Fruit fly (Drosophila melanogaster) whole organism: ENCODE data around the gene rdo.

Source experiments
- CG8478 ChIP-seq: fragments of >200 bp; optimal IDR thresholded peaks from 2 replicates; lab custom pipeline; 2018; ENCODE audit warnings: inconsistent platforms
- Dll ChIP-seq: fragments of >200 bp; optimal IDR thresholded peaks from 2 replicates; lab custom pipeline; 2017
- EcR ChIP-seq, 2 experiments: fragments of >200 bp; optimal IDR thresholded peaks; 2 replicates each; lab custom pipeline; 2017; ENCODE audit warnings: missing biosample characterization in 2 of 2, missing genetic modification characterization in 2 of 2, missing genetic modification reagents in 2 of 2
- pan ChIP-seq: fragments of >200 bp; optimal IDR thresholded peaks from 2 replicates; lab custom pipeline; 2017
- psq ChIP-seq: fragments of >200 bp; optimal IDR thresholded peaks from 2 replicates; lab custom pipeline; 2017
- usp ChIP-seq: fragments of >200 bp; optimal IDR thresholded peaks from 2 replicates; lab custom pipeline; 2017; ENCODE audit warnings: missing biosample characterization, missing genetic modification characterization, mixed read lengths

rdo gene

dm6 chr2L:18006327-18006726 lies 5.9 kb upstream of the rdo start, which contains the start of gene CG5693:
TSS of gene CG5693 (plus strand) at chr2L:18006627.
- TF ChIP-seq pan (lab: Kevin White, UChicago) (no peak), CG8478 (lab: Kevin White, UChicago) (no peak), psq (lab: Kevin White, UChicago) (no peak), Dll (no peak), usp (GFP tag; lab: Kevin White, UChicago) (no peak), EcR (GFP tag; optimal IDR thresholded peaks at IDR 0.05; lab: Kevin White, UChicago) (no peak)

- TF ChIP-seq Dll (no peak), CG8478 (lab: Kevin White, UChicago) (no peak), EcR (GFP tag; optimal IDR thresholded peaks at IDR 0.05; lab: Kevin White, UChicago) (no peak)
Measured at dm6 chr2L:18007060-18007459, 5.1 kb upstream of the rdo start, which contains the start of gene CG42659. TSS of gene CG42659 (plus strand) at chr2L:18007360.

DNA sequence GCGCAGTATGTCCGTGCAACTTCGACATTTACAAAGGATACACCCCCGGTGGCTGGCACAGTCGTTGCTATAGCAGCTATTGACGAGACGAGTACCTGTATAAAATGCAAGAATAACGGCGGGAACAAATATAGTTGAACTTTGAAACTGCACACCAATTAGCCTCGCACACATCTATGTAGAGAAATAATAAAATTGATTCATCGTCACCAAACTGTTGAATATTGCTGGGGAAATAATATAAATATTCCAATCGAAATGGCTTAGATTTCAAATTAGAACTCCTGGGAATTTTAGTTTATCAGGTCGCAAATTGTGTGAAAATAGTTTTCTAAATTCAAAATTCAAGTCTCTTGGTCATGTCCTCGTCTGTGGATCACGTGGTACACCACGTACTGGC lies 4.5 kb upstream of the rdo start, which contains the start of the genes CG42634 and CG42635:
CG42634 (plus strand) TSS at position 301 of the 400 bp plus-strand sequence.
CG42635 (plus strand) TSS at position 301 of the 400 bp plus-strand sequence.
- no peak for TF ChIP-seq usp (GFP tag; lab: Kevin White, UChicago)
- TF ChIP-seq EcR (GFP tag; optimal IDR thresholded peaks at IDR 0.05; lab: Kevin White, UChicago) = no peak
- TF ChIP-seq Dll = no peak

dm6 chr2L:18008653-18009052 lies 3.5 kb upstream of the rdo start, which contains the start of gene CG31740:
TSS of gene CG31740 (plus strand) at chr2L:18008953.
- TF ChIP-seq psq (lab: Kevin White, UChicago) (no peak), usp (GFP tag; lab: Kevin White, UChicago) (no peak), CG8478 (lab: Kevin White, UChicago) (no peak), pan (lab: Kevin White, UChicago) (no peak), EcR (GFP tag; optimal IDR thresholded peaks at IDR 0.05; lab: Kevin White, UChicago) (no peak), Dll (no peak)

DNA sequence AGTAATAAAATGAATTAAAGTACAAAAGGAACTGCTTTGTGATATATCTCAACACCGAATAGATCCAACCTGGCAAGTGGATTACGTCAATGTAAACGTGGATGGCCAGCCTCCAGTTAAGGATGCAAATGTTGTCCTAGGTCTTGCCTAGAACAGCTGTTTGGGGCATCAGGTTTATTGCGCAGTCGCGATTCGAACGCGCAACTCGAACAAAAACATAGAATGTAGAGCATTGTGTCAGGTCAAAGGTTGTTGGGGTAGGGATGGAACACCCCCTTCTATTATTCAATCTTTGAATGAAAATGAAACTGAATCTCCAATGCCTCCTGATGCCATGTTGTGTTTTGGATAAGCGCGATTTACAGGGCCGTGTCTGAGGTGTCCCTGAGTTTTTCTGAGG lies 2.5 kb upstream of the rdo start:
- no peak for TF ChIP-seq pan (lab: Kevin White, UChicago)
- TF ChIP-seq usp (GFP tag; lab: Kevin White, UChicago) = no peak
- no peak for TF ChIP-seq CG8478 (lab: Kevin White, UChicago)
- no peak for TF ChIP-seq EcR (GFP tag; optimal IDR thresholded peaks at IDR 0.05; lab: Kevin White, UChicago)
- no peak for TF ChIP-seq psq (lab: Kevin White, UChicago)
- TF ChIP-seq Dll = no peak

DNA sequence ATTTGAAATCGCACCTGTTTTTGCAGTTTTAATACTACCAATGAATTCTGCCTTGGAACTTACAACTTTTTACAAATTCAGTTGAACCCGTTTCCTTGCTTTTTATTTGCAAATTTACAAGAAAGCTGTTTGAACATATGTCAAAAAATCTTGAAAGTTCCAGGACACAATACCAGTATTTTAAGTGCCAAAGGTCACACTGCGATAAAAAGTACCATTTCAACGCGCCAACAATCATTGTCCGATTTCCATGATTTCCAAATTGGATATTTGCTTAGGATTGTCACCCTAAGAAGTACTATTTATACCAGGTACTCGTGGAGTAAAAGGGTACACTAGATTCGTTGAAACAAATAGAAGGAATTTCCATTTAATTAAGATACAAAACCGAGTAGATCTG lies 805 bp upstream of the rdo start, which contains the start of gene elfless:
elfless (minus strand) TSS at position 101 of the 400 bp plus-strand sequence.
- TF ChIP-seq Dll (no peak), psq (lab: Kevin White, UChicago) (no peak), EcR (GFP tag; optimal IDR thresholded peaks at IDR 0.05; lab: Kevin White, UChicago) (no peak), usp (GFP tag; lab: Kevin White, UChicago) (no peak), pan (lab: Kevin White, UChicago) (no peak), CG8478 (lab: Kevin White, UChicago) (no peak)

dm6 chr2L:18032741-18033140 lies 20.6 kb downstream of the rdo start:
- TF ChIP-seq pan (lab: Kevin White, UChicago) = no peak
- no peak for TF ChIP-seq psq (lab: Kevin White, UChicago)
- TF ChIP-seq EcR (GFP tag; optimal IDR thresholded peaks at IDR 0.05; lab: Kevin White, UChicago) = no peak

DNA sequence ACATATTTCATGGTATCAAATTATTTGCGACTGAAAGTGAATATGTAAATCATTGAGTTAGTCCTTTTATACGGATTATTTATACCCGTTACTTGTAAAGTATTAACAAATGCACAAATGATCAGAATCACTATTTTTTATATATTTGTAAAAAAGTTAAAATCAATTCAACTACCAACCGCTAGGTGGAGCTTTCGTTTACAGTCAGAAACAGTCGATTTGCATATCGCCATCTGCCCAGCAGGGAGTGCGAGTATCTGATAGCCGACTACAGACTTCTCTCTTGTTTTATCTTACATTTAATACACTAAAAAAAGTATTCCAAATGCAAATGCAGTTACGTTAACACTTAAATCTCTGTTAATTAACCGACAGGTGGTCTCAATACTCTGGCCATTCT lies 55.1 kb downstream of the rdo start:
- TF ChIP-seq Dll (no peak), usp (GFP tag; lab: Kevin White, UChicago) (no peak), psq (lab: Kevin White, UChicago) (no peak), EcR (GFP tag; optimal IDR thresholded peaks at IDR 0.05; lab: Kevin White, UChicago) (no peak), pan (lab: Kevin White, UChicago) (no peak), CG8478 (lab: Kevin White, UChicago) (no peak)

- TF ChIP-seq psq (lab: Kevin White, UChicago) = no peak
- no peak for TF ChIP-seq pan (lab: Kevin White, UChicago)
- TF ChIP-seq EcR (GFP tag; optimal IDR thresholded peaks at IDR 0.05; lab: Kevin White, UChicago) = no peak
Measured at dm6 chr2L:18077969-18078368, 65.8 kb downstream of the rdo start, which contains the start of gene Arr1. TSS of gene Arr1 (plus strand) at chr2L:18078269.

DNA sequence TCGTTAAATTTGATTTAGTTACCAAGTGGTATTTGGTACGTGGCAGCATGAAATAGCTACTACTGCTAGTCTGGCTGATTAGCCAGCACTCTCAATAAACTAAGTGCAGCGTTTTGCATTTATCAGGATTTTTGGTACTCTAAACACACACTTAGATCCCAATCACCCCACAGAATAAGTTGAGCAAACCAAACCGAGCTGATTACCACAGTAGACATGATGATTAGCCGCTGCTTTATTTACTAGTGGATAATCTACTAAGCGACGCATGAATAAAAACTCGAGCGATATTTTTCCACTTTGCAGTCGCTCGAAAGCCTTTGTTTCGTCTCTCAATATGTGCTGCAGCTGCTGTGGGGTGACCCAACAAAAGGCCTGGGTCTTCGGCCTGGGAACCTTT lies 69.1 kb downstream of the rdo start, which contains the start of gene ninaD:
ninaD (plus strand) TSS at position 301 of the 400 bp plus-strand sequence.
- no peak for TF ChIP-seq Dll
- TF ChIP-seq psq (lab: Kevin White, UChicago) = no peak

- TF ChIP-seq EcR (GFP tag; optimal IDR thresholded peaks at IDR 0.05; lab: Kevin White, UChicago) (no peak), usp (GFP tag; lab: Kevin White, UChicago) (no peak), pan (lab: Kevin White, UChicago) (no peak), Dll (no peak), CG8478 (lab: Kevin White, UChicago) (no peak), psq (lab: Kevin White, UChicago) (no peak)
Measured at dm6 chr2L:18083956-18084355, 71.8 kb downstream of the rdo start, which contains the start of gene CG31741. TSS of gene CG31741 (plus strand) at chr2L:18084256.

- TF ChIP-seq pan (lab: Kevin White, UChicago) (no peak), EcR (GFP tag; optimal IDR thresholded peaks at IDR 0.05; lab: Kevin White, UChicago) (no peak), Dll (no peak), CG8478 (lab: Kevin White, UChicago) (no peak), usp (GFP tag; lab: Kevin White, UChicago) (no peak), psq (lab: Kevin White, UChicago) (no peak)
Measured at dm6 chr2L:18091705-18092104, 79.5 kb downstream of the rdo start.

- TF ChIP-seq usp (GFP tag; lab: Kevin White, UChicago) = no peak
- TF ChIP-seq pan (lab: Kevin White, UChicago) = no peak
- TF ChIP-seq psq (lab: Kevin White, UChicago) = no peak
- no peak for TF ChIP-seq EcR (GFP tag; optimal IDR thresholded peaks at IDR 0.05; lab: Kevin White, UChicago)
- no peak for TF ChIP-seq Dll
Measured at dm6 chr2L:18092156-18092555, 80.0 kb downstream of the rdo start, which contains the start of gene CG15153. TSS of gene CG15153 (minus strand) at chr2L:18092256.
